Fruit fly (Drosophila melanogaster): Measurements from ENCODE around the gene Snx27.

DNA sequence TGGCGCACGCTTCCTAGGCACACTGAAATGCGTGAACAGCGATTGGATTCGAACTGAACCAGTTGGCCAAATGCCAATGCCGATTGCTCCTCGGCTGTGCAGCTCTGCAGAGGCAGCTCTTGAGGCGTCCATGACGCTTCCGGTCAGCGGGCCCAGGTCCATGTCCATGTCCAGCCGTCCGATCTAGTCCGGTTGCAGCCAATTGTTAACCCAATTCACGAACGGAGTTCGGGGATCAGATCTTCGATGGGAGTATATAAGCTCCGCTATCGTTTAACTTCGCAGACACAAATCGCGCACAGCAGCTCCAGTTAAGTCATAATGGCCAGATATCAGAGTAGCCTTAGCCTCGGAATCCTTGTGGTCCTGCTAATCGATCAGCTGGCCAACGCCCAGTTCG lies 54.9 kb downstream of the Snx27 start, which contains the start of gene CG42449:
- TF ChIP-seq Jra (GFP tag; optimal IDR thresholded peaks at IDR 0.05) = no peak
- TF ChIP-seq lola (GFP tag; optimal IDR thresholded peaks at IDR 0.05) = no peak
